Worm (Caenorhabditis elegans): Measurements from ENCODE around the gene Y41C4A.22.

The Y41C4A.22 gene

ce11 chrIII:11703006-11703775, 8.1 kb downstream of the Y41C4A.22 start:
- TF ChIP-seq ceh-9 (tag; optimal IDR thresholded peaks at IDR 0.05) (no peak), pat-9 (tag; optimal IDR thresholded peaks at IDR 0.05) (no peak), tbx-7 (tag; optimal IDR thresholded peaks at IDR 0.05) (no peak), nfya-1 (tag; optimal IDR thresholded peaks at IDR 0.05) (no peak), nhr-11 (tag; optimal IDR thresholded peaks at IDR 0.05) (no peak), dmd-4 (tag; optimal IDR thresholded peaks at IDR 0.05; ENCODE audit: borderline replicate concordance) (no peak), unc-55 (GFP tag; optimal IDR thresholded peaks at IDR 0.05) (no peak)

DNA sequence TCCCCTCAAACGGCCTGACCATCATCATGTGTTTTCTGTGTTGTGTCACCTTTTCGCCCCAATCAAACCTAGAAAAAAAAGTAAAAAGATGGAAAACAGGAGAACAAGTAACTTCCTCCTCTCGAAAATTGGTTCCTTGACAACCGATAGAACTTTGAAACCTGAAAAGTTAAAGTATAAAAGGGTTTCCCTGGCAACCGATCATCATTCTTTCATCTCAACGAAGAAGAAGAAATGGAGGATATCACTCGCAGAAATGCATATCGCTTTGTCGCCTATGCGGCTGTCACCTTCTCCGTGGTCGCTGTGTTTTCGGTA, 8.7 kb downstream of the Y41C4A.22 start, which contains the start of gene col-95:
col-95 (plus strand) TSS at position 219 of the 318 bp plus-strand sequence.
- TF ChIP-seq tbx-7 (tag; optimal IDR thresholded peaks at IDR 0.05) (no peak), unc-55 (GFP tag; optimal IDR thresholded peaks at IDR 0.05) (no peak), rnt-1 (tag; optimal IDR thresholded peaks at IDR 0.05) (no peak), eyg-1 (tag; optimal IDR thresholded peaks at IDR 0.05) (no peak), zip-5 (tag; optimal IDR thresholded peaks at IDR 0.05) (no peak), fkh-10 (GFP tag; optimal IDR thresholded peaks at IDR 0.05) (no peak), hlh-15 (tag; optimal IDR thresholded peaks at IDR 0.05) (no peak), gmeb-2 (tag; optimal IDR thresholded peaks at IDR 0.05) (no peak), ama-1 (optimal IDR thresholded peaks at IDR 0.05) (no peak), elt-2 (tag; optimal IDR thresholded peaks at IDR 0.05) (no peak), pha-4 (tag; optimal IDR thresholded peaks at IDR 0.05) (no peak), pag-3 (tag; optimal IDR thresholded peaks at IDR 0.05; ENCODE audit: borderline replicate concordance) (no peak), npax-4 (tag; optimal IDR thresholded peaks at IDR 0.05) (no peak), pros-1 (tag; optimal IDR thresholded peaks at IDR 0.05) (no peak), fax-1 (tag; optimal IDR thresholded peaks at IDR 0.05) (no peak), ceh-2 (tag; optimal IDR thresholded peaks at IDR 0.05) (no peak), unc-3 (GFP tag; conservative IDR thresholded peaks at IDR 0.05) (no peak), unc-3 (tag; optimal IDR thresholded peaks at IDR 0.05) (no peak), pqm-1 (tag; optimal IDR thresholded peaks at IDR 0.05) (no peak), hlh-13 (GFP tag; optimal IDR thresholded peaks at IDR 0.05) (no peak), ref-2 (tag; optimal IDR thresholded peaks at IDR 0.05) (no peak)

ce11 chrIII:11704377-11704978, 9.4 kb downstream of the Y41C4A.22 start:
- TF ChIP-seq elt-4 (tag; optimal IDR thresholded peaks at IDR 0.05) (peak; percentile 33), ceh-22 (tag; optimal IDR thresholded peaks at IDR 0.05) (no peak), sdc-2 (tag; optimal IDR thresholded peaks at IDR 0.05) (peak; percentile 11), ceh-19 (GFP tag; optimal IDR thresholded peaks at IDR 0.05) (no peak), syd-9 (tag; optimal IDR thresholded peaks at IDR 0.05) (no peak), ceh-48 (tag; optimal IDR thresholded peaks at IDR 0.05) (no peak), unc-42 (tag; optimal IDR thresholded peaks at IDR 0.05) (no peak)

DNA sequence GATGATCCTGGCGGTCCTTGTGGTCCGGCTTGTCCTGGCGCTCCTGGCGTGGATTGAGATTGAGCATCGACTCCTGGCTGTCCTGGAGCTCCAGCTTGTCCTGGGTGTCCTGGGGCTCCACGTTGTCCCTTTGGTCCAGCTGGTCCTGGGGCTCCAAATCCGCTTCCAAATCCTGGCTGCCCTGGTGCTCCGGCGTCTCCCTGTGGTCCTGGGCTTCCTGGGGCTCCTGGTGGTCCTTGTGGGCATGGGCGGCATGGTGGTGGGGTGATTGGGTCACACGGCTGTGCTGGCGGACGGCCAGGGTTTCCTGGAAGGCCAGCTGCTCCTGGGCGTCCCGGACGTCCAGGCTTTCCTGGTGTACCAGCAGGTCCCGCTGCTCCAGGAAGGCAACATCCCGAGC, 10.9 kb downstream of the Y41C4A.22 start:
- TF ChIP-seq hlh-8 (tag; optimal IDR thresholded peaks at IDR 0.05) (no peak), fkh-6 (tag; optimal IDR thresholded peaks at IDR 0.05) (no peak), mec-3 (tag; optimal IDR thresholded peaks at IDR 0.05; ENCODE audit: borderline replicate concordance) (peak; percentile 21), ceh-24 (tag; optimal IDR thresholded peaks at IDR 0.05) (no peak), hlh-6 (tag; optimal IDR thresholded peaks at IDR 0.05) (peak; percentile 8), ceh-18 (tag; optimal IDR thresholded peaks at IDR 0.05) (no peak), dmd-4 (tag; optimal IDR thresholded peaks at IDR 0.05; ENCODE audit: borderline replicate concordance) (no peak), ceh-31 (tag; optimal IDR thresholded peaks at IDR 0.05) (peak; percentile 6), tbx-2 (tag; optimal IDR thresholded peaks at IDR 0.05) (no peak)
